Fruit fly (Drosophila melanogaster) whole organism, embryonic: ENCODE data around the gene Enoph.

Experiments
- Antp ChIP-seq: fragments of 200-800 bp; sonication (Bioruptor generic); optimal IDR thresholded peaks from 3 replicates; lab custom pipeline; 2016; ENCODE audit warnings: missing biosample characterization, missing genetic modification characterization
- Bgb ChIP-seq: fragments of 200-800 bp; sonication (Bioruptor generic); IDR thresholded peaks from 2 replicates; pipeline ENCODE4 v1.3.6; 2022; ENCODE audit warnings: missing biosample characterization, missing genetic modification characterization; ENCODE audit not compliant: partially characterized antibody
- BtbVII ChIP-seq: fragments of 200-800 bp; sonication (Bioruptor generic); optimal IDR thresholded peaks from 3 replicates; lab custom pipeline; 2017; ENCODE audit warnings: missing biosample characterization, mild to moderate bottlenecking, missing genetic modification characterization
- C15 ChIP-seq: fragments of 200-800 bp; sonication (Bioruptor generic); IDR thresholded peaks from 3 replicates; pipeline ENCODE4 v1.3.6; 2022; ENCODE audit warnings: missing biosample characterization, missing genetic modification characterization
- CG10274 ChIP-seq: fragments of 200-800 bp; sonication (Bioruptor generic); optimal IDR thresholded peaks from 3 replicates; lab custom pipeline; 2017; ENCODE audit warnings: missing biosample characterization, mild to moderate bottlenecking, missing genetic modification characterization
- CG12104 ChIP-seq: fragments of 200-800 bp; sonication (Bioruptor generic); optimal IDR thresholded peaks from 3 replicates; lab custom pipeline; 2016; ENCODE audit warnings: missing biosample characterization, missing genetic modification characterization
- CG12391 ChIP-seq: fragments of 200-800 bp; sonication (Bioruptor generic); optimal IDR thresholded peaks from 3 replicates; lab custom pipeline; 2018; ENCODE audit warnings: missing biosample characterization, mild to moderate bottlenecking, missing genetic modification characterization, moderate library complexity
- CG12942 ChIP-seq: fragments of 200-800 bp; sonication (Bioruptor generic); optimal IDR thresholded peaks from 3 replicates; lab custom pipeline; 2016; ENCODE audit warnings: missing biosample characterization, missing genetic modification characterization
- CG16815 ChIP-seq: fragments of 200-800 bp; sonication (Bioruptor generic); optimal IDR thresholded peaks from 3 replicates; lab custom pipeline; 2017; ENCODE audit warnings: missing biosample characterization, mild to moderate bottlenecking, missing genetic modification characterization
- CG17328 ChIP-seq: fragments of 200-800 bp; sonication (Bioruptor generic); IDR thresholded peaks from 2 replicates; pipeline ENCODE4 v1.3.6; 2022; ENCODE audit warnings: missing biosample characterization, missing genetic modification characterization
- CG17568 ChIP-seq: fragments of 200-800 bp; sonication (Bioruptor generic); optimal IDR thresholded peaks from 2 replicates; lab custom pipeline; 2018; ENCODE audit warnings: missing biosample characterization, mild to moderate bottlenecking, missing genetic modification characterization, moderate library complexity
- CG2199 ChIP-seq: fragments of 200-800 bp; sonication (Bioruptor generic); IDR thresholded peaks from 3 replicates; pipeline ENCODE4 v1.3.6; 2022; ENCODE audit warnings: missing biosample characterization, missing genetic modification characterization
- CG30020 ChIP-seq: fragments of 200-800 bp; optimal IDR thresholded peaks from 2 replicates; lab custom pipeline; 2019; ENCODE audit warnings: missing biosample characterization, mild to moderate bottlenecking, missing genetic modification characterization, moderate library complexity
- CG30431 ChIP-seq: fragments of 200-800 bp; sonication (Bioruptor generic); optimal IDR thresholded peaks from 2 replicates; lab custom pipeline; 2017; ENCODE audit warnings: missing biosample characterization, missing genetic modification characterization
- CG31224 ChIP-seq: fragments of 200-800 bp; sonication (Bioruptor generic); IDR thresholded peaks from 2 replicates; pipeline ENCODE4 v1.3.6; 2022; ENCODE audit warnings: missing biosample characterization, missing genetic modification characterization
- CG3281 ChIP-seq: fragments of 200-800 bp; sonication (Bioruptor generic); optimal IDR thresholded peaks from 3 replicates; lab custom pipeline; 2017; ENCODE audit warnings: missing biosample characterization, mild to moderate bottlenecking, missing genetic modification characterization
- CG4404 ChIP-seq: fragments of 200-800 bp; sonication (Bioruptor generic); IDR thresholded peaks from 2 replicates; pipeline ENCODE4 v1.3.6; 2022; ENCODE audit warnings: missing biosample characterization, missing genetic modification characterization
- CG5180 ChIP-seq: fragments of 200-800 bp; sonication (Bioruptor generic); optimal IDR thresholded peaks from 3 replicates; lab custom pipeline; 2017; ENCODE audit warnings: missing biosample characterization, missing genetic modification characterization, mild to moderate bottlenecking, moderate library complexity, missing genetic modification reagents
- CG6813 ChIP-seq: fragments of 200-800 bp; sonication (Bioruptor generic); optimal IDR thresholded peaks from 2 replicates; lab custom pipeline; 2017; ENCODE audit warnings: missing biosample characterization, missing genetic modification characterization, mild to moderate bottlenecking, moderate library complexity, missing genetic modification reagents
- CG9932 ChIP-seq: fragments of 200-800 bp; sonication (Bioruptor generic); IDR thresholded peaks from 2 replicates; pipeline ENCODE4 v1.3.6; 2022; ENCODE audit warnings: missing biosample characterization, missing genetic modification characterization
- D19B ChIP-seq: fragments of 200-800 bp; sonication (Bioruptor generic); optimal IDR thresholded peaks from 2 replicates; lab custom pipeline; 2017; ENCODE audit warnings: missing biosample characterization, mild to moderate bottlenecking, missing genetic modification characterization
- Deaf1 ChIP-seq: fragments of 200-800 bp; optimal IDR thresholded peaks from 3 replicates; lab custom pipeline; 2019; ENCODE audit warnings: missing biosample characterization, mild to moderate bottlenecking, missing genetic modification characterization, moderate library complexity
- Dfd ChIP-seq, 2 experiments: fragments of >200 bp; optimal IDR thresholded peaks; 2 replicates each; lab custom pipeline; 2017; ENCODE audit warnings: missing biosample characterization in 2 of 2, missing genetic modification characterization in 2 of 2
- Dll ChIP-seq: fragments of 200-800 bp; sonication (Bioruptor generic); IDR thresholded peaks from 4 replicates; pipeline ENCODE4 v1.3.6; 2022; ENCODE audit warnings: missing biosample characterization, missing genetic modification characterization; ENCODE audit not compliant: partially characterized antibody
- E2f1 ChIP-seq: fragments of 200-800 bp; sonication (Bioruptor generic); IDR thresholded peaks from 2 replicates; pipeline ENCODE4 v1.3.6; 2022; ENCODE audit warnings: missing biosample characterization, missing genetic modification characterization
- Elba2 ChIP-seq: fragments of 200-800 bp; sonication (Bioruptor generic); optimal IDR thresholded peaks from 3 replicates; lab custom pipeline; 2016; ENCODE audit warnings: missing biosample characterization, missing genetic modification characterization
- HLH4C ChIP-seq: fragments of 200-800 bp; sonication (Bioruptor generic); IDR thresholded peaks from 3 replicates; pipeline ENCODE4 v1.3.6; 2022; ENCODE audit warnings: missing biosample characterization, missing genetic modification characterization; ENCODE audit not compliant: partially characterized antibody
- Hmr ChIP-seq: fragments of 200-800 bp; sonication (Bioruptor generic); optimal IDR thresholded peaks from 3 replicates; lab custom pipeline; 2017; ENCODE audit warnings: mild to moderate bottlenecking, missing biosample characterization, missing genetic modification reagents, missing genetic modification characterization
- Nf-YA ChIP-seq: fragments of 200-800 bp; sonication (Bioruptor generic); IDR thresholded peaks from 2 replicates; pipeline ENCODE4 v1.3.6; 2022; ENCODE audit warnings: missing biosample characterization, missing genetic modification characterization
- PHDP ChIP-seq: fragments of 200-800 bp; sonication (Bioruptor generic); optimal IDR thresholded peaks from 3 replicates; lab custom pipeline; 2018; ENCODE audit warnings: missing biosample characterization, mild to moderate bottlenecking, missing genetic modification characterization, moderate library complexity
- Spps ChIP-seq: fragments of 200-800 bp; sonication (Bioruptor generic); optimal IDR thresholded peaks from 2 replicates; lab custom pipeline; 2018; ENCODE audit warnings: missing biosample characterization, mild to moderate bottlenecking, missing genetic modification characterization
- Tbp ChIP-seq: fragments of >200 bp; optimal IDR thresholded peaks from 2 replicates; lab custom pipeline; 2018; ENCODE audit warnings: missing biosample characterization, missing genetic modification characterization
- ac ChIP-seq: fragments of 200-800 bp; sonication (Bioruptor generic); optimal IDR thresholded peaks from 3 replicates; lab custom pipeline; 2017; ENCODE audit warnings: missing biosample characterization, mild to moderate bottlenecking, missing genetic modification characterization
- ara ChIP-seq: fragments of 200-800 bp; sonication (Bioruptor generic); IDR thresholded peaks from 2 replicates; pipeline ENCODE4 v1.3.6; 2022; ENCODE audit warnings: missing biosample characterization, missing genetic modification characterization
- br ChIP-seq: fragments of >200 bp; optimal IDR thresholded peaks from 2 replicates; lab custom pipeline; 2017
- caup ChIP-seq: fragments of 200-800 bp; sonication (Bioruptor generic); optimal IDR thresholded peaks from 3 replicates; lab custom pipeline; 2017; ENCODE audit warnings: missing biosample characterization, mild to moderate bottlenecking, missing genetic modification characterization, moderate library complexity; ENCODE audit not compliant: severe bottlenecking
- disco-r ChIP-seq: fragments of 200-800 bp; sonication (Bioruptor generic); optimal IDR thresholded peaks from 2 replicates; lab custom pipeline; 2016; ENCODE audit warnings: missing biosample characterization, missing genetic modification characterization
- esg ChIP-seq: fragments of 200-800 bp; sonication (Bioruptor generic); conservative IDR thresholded peaks from 2 replicates; pipeline ENCODE4 v1.3.6; 2022; ENCODE audit warnings: missing biosample characterization, missing genetic modification characterization
- eve ChIP-seq, 2 experiments: fragments of >200 bp; optimal IDR thresholded peaks; 2 replicates each; lab custom pipeline; 2017; ENCODE audit warnings: missing biosample characterization in 2 of 2, missing genetic modification characterization in 2 of 2
- mam ChIP-seq: fragments of 200-800 bp; sonication (Bioruptor generic); optimal IDR thresholded peaks from 3 replicates; lab custom pipeline; 2016; ENCODE audit warnings: missing biosample characterization, missing genetic modification characterization
- oc ChIP-seq: fragments of 200-800 bp; sonication (Bioruptor generic); optimal IDR thresholded peaks from 2 replicates; lab custom pipeline; 2018; ENCODE audit warnings: missing biosample characterization, mild to moderate bottlenecking, missing genetic modification characterization, moderate library complexity
- odd ChIP-seq: fragments of 200-800 bp; sonication (Bioruptor generic); optimal IDR thresholded peaks from 2 replicates; lab custom pipeline; 2017; ENCODE audit warnings: missing biosample characterization, mild to moderate bottlenecking, missing genetic modification characterization
- psq ChIP-seq: fragments of 200-800 bp; sonication (Bioruptor generic); optimal IDR thresholded peaks from 2 replicates; lab custom pipeline; 2017; ENCODE audit warnings: missing biosample characterization, missing genetic modification characterization
- sc ChIP-seq, 3 experiments: fragments of >200 bp in 2 of 3; fragments of 200-800 bp in 1 of 3; sonication (Bioruptor generic) in 1 of 3; optimal IDR thresholded peaks; 2 replicates in 2 of 3; 3 replicates in 1 of 3; lab custom pipeline; 2017; ENCODE audit warnings: mild to moderate bottlenecking in 1 of 3, missing biosample characterization in 1 of 3, missing genetic modification characterization in 1 of 3, missing genetic modification reagents in 1 of 3
- sens ChIP-seq: fragments of 200-800 bp; sonication (Bioruptor generic); peaks from one replicate; lab custom pipeline; 2016; ENCODE audit warnings: missing biosample characterization, missing genetic modification characterization
- slou ChIP-seq: fragments of 200-800 bp; sonication (Bioruptor generic); optimal IDR thresholded peaks from 3 replicates; lab custom pipeline; 2016; ENCODE audit warnings: missing biosample characterization, missing genetic modification characterization
- sr ChIP-seq: fragments of 200-800 bp; sonication (Bioruptor generic); IDR thresholded peaks from 3 replicates; pipeline ENCODE4 v1.3.6; 2022; ENCODE audit warnings: missing biosample characterization, missing genetic modification characterization
- stc ChIP-seq: fragments of 200-800 bp; sonication (Bioruptor generic); IDR thresholded peaks from 2 replicates; pipeline ENCODE4 v1.3.6; 2022; ENCODE audit warnings: missing biosample characterization, missing genetic modification characterization
- sug ChIP-seq: fragments of 200-800 bp; optimal IDR thresholded peaks from 2 replicates; lab custom pipeline; 2019; ENCODE audit warnings: missing biosample characterization, mild to moderate bottlenecking, missing genetic modification characterization, moderate library complexity
- vnd ChIP-seq: fragments of 200-800 bp; sonication (Bioruptor generic); IDR thresholded peaks from 3 replicates; pipeline ENCODE4 v1.3.6; 2022; ENCODE audit warnings: missing biosample characterization, missing genetic modification characterization; ENCODE audit not compliant: partially characterized antibody

Enoph gene

dm6 chr3R:5283360-5283963 is 27.0 kb upstream of the Enoph start (continued):
- TF ChIP-seq vnd (GFP tag; lab: Robert Waterston, UW) (no peak), PHDP (tag; lab: Kevin White, UChicago) (peak; percentile 93), CG17328 (GFP tag; lab: Robert Waterston, UW) (peak; percentile 71; the same call in 1 of the 2 replicates), CG30020 (peak; percentile 65), CG30431 (GFP tag; lab: Kevin White, UChicago) (peak; percentile 72), stc (GFP tag; lab: Robert Waterston, UW) (peak; percentile 70), CG12391 (tag; lab: Kevin White, UChicago) (peak; percentile 92), sens (GFP tag; lab: Kevin White, UChicago) (peak; percentile 98), psq (GFP tag; lab: Kevin White, UChicago) (peak; percentile 34), odd (GFP tag; lab: Kevin White, UChicago) (peak; percentile 88), E2f1 (peak; percentile 76), ac (GFP tag; lab: Kevin White, UChicago) (peak; percentile 11), mam (GFP tag; lab: Kevin White, UChicago) (peak; percentile 93), Dll (GFP tag; lab: Robert Waterston, UW) (no peak), Spps (peak; percentile 44), oc (tag; lab: Kevin White, UChicago) (peak; percentile 85), slou (peak; percentile 77), CG2199 (GFP tag; lab: Robert Waterston, UW) (peak; percentile 79; the same call in 2 of the 3 replicates), BtbVII (GFP tag; lab: Kevin White, UChicago) (peak; percentile 93), CG10274 (GFP tag; lab: Kevin White, UChicago) (peak; percentile 84), caup (peak; percentile 88), CG4404 (GFP tag; lab: Robert Waterston, UW) (peak; percentile 65), eve (GFP tag; optimal IDR thresholded peaks at IDR 0.05; lab: Kevin White, UChicago) (peak in 1 of 2 experiments; percentile 97), CG12104 (peak; percentile 92), Deaf1 (peak; percentile 78), br (lab: Kevin White, UChicago) (no peak), Elba2 (GFP tag; lab: Kevin White, UChicago) (no peak), esg (GFP tag; lab: Robert Waterston, UW) (peak; percentile 81), CG3281 (peak; percentile 95), disco-r (peak; percentile 77), sug (peak; percentile 91), Tbp (GFP tag; lab: Kevin White, UChicago) (no peak), CG16815 (GFP tag; lab: Kevin White, UChicago) (peak; percentile 81), Bgb (GFP tag; lab: Robert Waterston, UW) (no peak), D19B (GFP tag; lab: Kevin White, UChicago) (peak; percentile 85), CG9932 (peak; percentile 88), CG6813 (peak; percentile 86), Antp (GFP tag; lab: Kevin White, UChicago) (peak; percentile 94), sc (optimal IDR thresholded peaks at IDR 0.05; lab: Kevin White, UChicago) (no peak), sc (GFP tag; optimal IDR thresholded peaks at IDR 0.05; lab: Kevin White, UChicago) (peak; percentile 75), CG5180 (peak; percentile 89), ara (peak; percentile 68), CG12942 (GFP tag; lab: Kevin White, UChicago) (peak; percentile 79), CG31224 (GFP tag; lab: Robert Waterston, UW) (peak; percentile 81), HLH4C (GFP tag; lab: Robert Waterston, UW) (no peak), Nf-YA (GFP tag; lab: Robert Waterston, UW) (no peak), Dfd (GFP tag; optimal IDR thresholded peaks at IDR 0.05; lab: Kevin White, UChicago) (no peak), sr (GFP tag; lab: Robert Waterston, UW) (peak; percentile 43; the same call in 1 of the 3 replicates), C15 (GFP tag; lab: Robert Waterston, UW) (0 out of 3 replicates have a peak, but pooled peaks have one; percentile 68), CG17568 (GFP tag; lab: Kevin White, UChicago) (peak; percentile 61), Hmr (GFP tag; lab: Kevin White, UChicago) (peak; percentile 95)
